Fruit fly (Drosophila melanogaster): ENCODE measurements around the gene Bet3.
A peak's percentile ranks its signal among the peaks of the same experiment; 100 is the strongest.

Gene Bet3

DNA sequence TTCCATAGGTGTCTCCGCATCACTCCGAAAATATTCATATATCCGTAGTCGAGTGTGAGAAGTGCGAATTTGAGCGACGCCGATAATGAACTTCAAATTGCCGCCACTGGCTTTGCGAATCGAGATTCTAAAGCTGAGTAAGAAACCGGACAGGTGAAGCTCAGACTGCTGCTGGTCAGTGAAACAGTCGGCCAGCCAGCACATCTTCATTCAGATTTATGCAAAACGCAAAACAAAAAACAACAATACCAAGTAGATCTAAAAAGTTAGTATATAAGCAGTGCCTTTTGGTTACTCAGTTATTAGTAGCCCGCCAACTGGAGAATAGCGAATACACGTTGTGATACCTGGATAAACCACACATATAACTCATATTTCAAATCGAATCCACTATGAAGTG is 37.6 kb downstream of the Bet3 start, which contains the start of gene Cpr67B:
Cpr67B (plus strand) TSS at position 301 of the 400 bp plus-strand sequence.
- TF ChIP-seq toe (GFP tag; optimal IDR thresholded peaks at IDR 0.05) (no peak), cic (GFP tag; optimal IDR thresholded peaks at IDR 0.05) (no peak), ovo (GFP tag; optimal IDR thresholded peaks at IDR 0.05) (no peak), CG1620 (GFP tag; optimal IDR thresholded peaks at IDR 0.05) (no peak)

DNA sequence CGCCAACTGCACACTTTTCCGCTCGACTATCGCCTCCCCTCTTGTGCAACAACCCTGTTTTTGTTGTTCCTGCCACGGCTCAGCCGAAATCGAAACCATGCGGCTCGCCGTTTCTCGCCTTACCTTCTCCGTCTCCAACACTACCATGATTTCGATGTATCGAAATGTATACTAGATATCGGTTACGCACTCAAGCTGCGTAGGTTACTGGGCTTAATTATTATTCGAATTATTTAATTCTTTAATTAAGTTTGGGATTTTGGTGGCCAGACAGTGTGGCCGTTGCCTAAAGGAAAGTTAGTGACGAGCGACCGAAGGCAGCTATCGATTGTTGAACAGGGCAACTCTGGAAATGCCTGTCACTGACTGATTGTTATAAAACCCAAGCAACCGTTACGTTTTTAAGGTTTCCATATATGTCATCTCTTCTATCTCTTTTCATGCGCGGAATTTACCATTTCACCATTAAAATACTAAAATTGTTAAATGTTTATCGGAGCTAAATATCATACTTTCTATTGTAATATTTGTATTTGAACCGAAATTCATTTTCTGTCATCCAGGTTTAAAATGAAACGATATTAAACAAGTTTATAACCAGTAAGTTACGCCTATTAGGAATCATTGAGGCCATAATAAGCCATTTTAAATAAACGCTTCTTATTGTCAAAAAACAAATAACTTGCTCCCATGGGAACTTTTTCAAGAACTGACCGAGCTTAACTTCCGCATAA is 39.7 kb downstream of the Bet3 start, which contains the start of gene eIF4E1:
eIF4E1 (minus strand) TSS at position 304 of the 734 bp plus-strand sequence.
- no peak for TF ChIP-seq CG33017 (tag; optimal IDR thresholded peaks at IDR 0.05)
- no peak for TF ChIP-seq Clk (GFP tag; optimal IDR thresholded peaks at IDR 0.05)
- TF ChIP-seq CG12768 (GFP tag; optimal IDR thresholded peaks at IDR 0.05), result no peak
- TF ChIP-seq Hr96 (GFP tag; optimal IDR thresholded peaks at IDR 0.05), result no peak
- TF ChIP-seq bab1 (GFP tag; optimal IDR thresholded peaks at IDR 0.05), result peak; percentile 9
- TF ChIP-seq CG7045 (GFP tag; optimal IDR thresholded peaks at IDR 0.05), result no peak
- TF ChIP-seq Crg-1 (GFP tag; optimal IDR thresholded peaks at IDR 0.05), result no peak
- TF ChIP-seq CG5204 (GFP tag; optimal IDR thresholded peaks at IDR 0.05), result no peak
- no peak for TF ChIP-seq CG11617 (GFP tag; optimal IDR thresholded peaks at IDR 0.05)
- no peak for TF ChIP-seq pad (GFP tag; optimal IDR thresholded peaks at IDR 0.05)
- no peak for TF ChIP-seq cnc (optimal IDR thresholded peaks at IDR 0.05)
- no peak for TF ChIP-seq cic (GFP tag; optimal IDR thresholded peaks at IDR 0.05)
- TF ChIP-seq tj (GFP tag; optimal IDR thresholded peaks at IDR 0.05), result peak; percentile 38
- TF ChIP-seq Mnt (GFP tag; optimal IDR thresholded peaks at IDR 0.05), result peak; percentile 78
- TF ChIP-seq kay (GFP tag; ENCODE audit: borderline replicate concordance), result peak; percentile 38
- TF ChIP-seq CG1620 (GFP tag; optimal IDR thresholded peaks at IDR 0.05), result no peak
- TF ChIP-seq ovo (GFP tag; optimal IDR thresholded peaks at IDR 0.05), result no peak
- peak; percentile 87 for TF ChIP-seq CG14711 (tag; optimal IDR thresholded peaks at IDR 0.05)
- TF ChIP-seq toe (GFP tag; optimal IDR thresholded peaks at IDR 0.05), result no peak
- no peak for TF ChIP-seq CG7101 (tag; optimal IDR thresholded peaks at IDR 0.05)

DNA sequence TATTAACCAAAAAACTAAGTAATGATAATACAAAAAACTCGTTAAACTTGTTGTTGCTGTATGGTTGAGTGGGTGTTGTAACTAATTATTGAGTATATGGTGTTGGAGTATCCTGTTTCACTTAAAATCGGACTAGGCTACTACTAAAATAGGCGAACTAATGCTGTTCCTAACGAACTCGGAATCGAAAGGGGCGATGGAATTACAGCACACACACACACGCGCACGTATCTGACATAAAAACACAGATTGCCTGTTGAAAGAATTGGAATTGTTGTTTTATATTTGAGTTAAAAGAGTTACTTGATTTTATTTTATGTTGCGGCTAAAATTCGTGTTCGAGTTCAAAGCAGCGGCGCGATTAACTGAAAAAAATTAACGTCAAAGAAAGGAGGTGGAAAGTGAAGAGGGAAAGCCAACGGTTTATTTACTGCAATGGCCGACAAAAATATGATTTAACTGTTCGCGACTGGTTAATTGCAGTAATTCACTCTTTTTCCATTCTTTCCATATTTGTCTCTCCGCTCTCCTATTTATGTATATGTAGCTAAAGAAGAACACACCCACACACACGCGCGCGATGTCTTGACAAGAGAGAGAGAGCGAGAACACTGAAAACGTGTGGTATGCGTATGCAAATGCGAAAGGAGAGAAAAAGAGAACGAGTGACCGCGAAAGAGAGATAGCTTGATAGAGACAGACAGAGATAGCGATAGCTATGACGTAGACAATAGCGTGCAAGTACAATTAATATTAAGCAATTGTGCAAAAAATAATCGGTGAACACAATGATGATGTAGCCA is 40.5 kb downstream of the Bet3 start:
- TF ChIP-seq CG1620 (GFP tag; optimal IDR thresholded peaks at IDR 0.05) (no peak), CG14711 (tag; optimal IDR thresholded peaks at IDR 0.05) (no peak), CG7045 (GFP tag; optimal IDR thresholded peaks at IDR 0.05) (no peak), pad (GFP tag; optimal IDR thresholded peaks at IDR 0.05) (peak; percentile 87), cic (GFP tag; optimal IDR thresholded peaks at IDR 0.05) (no peak), CG12768 (GFP tag; optimal IDR thresholded peaks at IDR 0.05) (peak; percentile 13), Clk (GFP tag; optimal IDR thresholded peaks at IDR 0.05) (no peak), ovo (GFP tag; optimal IDR thresholded peaks at IDR 0.05) (peak; percentile 93), tj (GFP tag; optimal IDR thresholded peaks at IDR 0.05) (peak; percentile 74), kay (GFP tag; ENCODE audit: borderline replicate concordance) (peak; percentile 96), toe (GFP tag; optimal IDR thresholded peaks at IDR 0.05) (no peak), bab1 (GFP tag; optimal IDR thresholded peaks at IDR 0.05) (no peak), CG33017 (tag; optimal IDR thresholded peaks at IDR 0.05) (no peak), Crg-1 (GFP tag; optimal IDR thresholded peaks at IDR 0.05) (no peak), Hr96 (GFP tag; optimal IDR thresholded peaks at IDR 0.05) (no peak)

DNA sequence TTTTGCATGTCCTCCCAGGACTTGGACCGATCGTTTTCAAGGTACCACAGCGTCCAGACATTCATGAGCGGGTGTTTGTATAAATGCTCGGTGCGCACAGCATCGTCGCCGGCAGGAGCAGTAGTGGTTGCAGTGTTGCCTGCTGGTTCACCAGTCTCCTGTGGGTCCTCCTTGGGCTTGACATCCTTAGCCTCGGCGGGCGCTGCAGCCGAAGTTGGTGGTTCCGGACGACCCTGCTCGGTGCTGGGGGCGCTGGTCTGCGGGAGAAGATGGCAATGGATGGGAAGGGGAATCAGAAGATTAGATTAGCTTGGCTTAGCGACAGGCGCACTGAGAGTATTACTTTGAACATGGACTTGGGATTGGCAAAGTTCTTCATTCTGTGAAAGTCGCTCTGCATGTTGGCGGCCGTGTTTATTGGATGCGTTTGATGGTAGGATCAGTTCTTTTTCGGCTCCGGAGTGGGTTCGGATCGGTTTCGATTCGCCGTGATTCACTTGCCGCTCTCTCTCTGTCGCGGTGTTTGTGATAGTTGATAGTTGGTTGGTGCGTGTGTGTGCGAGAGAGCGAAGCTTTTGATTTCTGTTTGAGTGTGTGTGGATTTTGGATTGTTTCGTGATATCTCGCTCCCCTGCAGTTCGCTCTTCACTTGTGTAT is 41.2 kb downstream of the Bet3 start:
- no peak for TF ChIP-seq CG1620 (GFP tag; optimal IDR thresholded peaks at IDR 0.05)
- TF ChIP-seq CG7101 (tag; optimal IDR thresholded peaks at IDR 0.05), result no peak
- no peak for TF ChIP-seq Mnt (GFP tag; optimal IDR thresholded peaks at IDR 0.05)
- TF ChIP-seq CG11617 (GFP tag; optimal IDR thresholded peaks at IDR 0.05), result no peak
- no peak for TF ChIP-seq toe (GFP tag; optimal IDR thresholded peaks at IDR 0.05)
- TF ChIP-seq ovo (GFP tag; optimal IDR thresholded peaks at IDR 0.05), result no peak
- TF ChIP-seq cnc (optimal IDR thresholded peaks at IDR 0.05), result no peak
- TF ChIP-seq CG14711 (tag; optimal IDR thresholded peaks at IDR 0.05), result no peak
- TF ChIP-seq Hr96 (GFP tag; optimal IDR thresholded peaks at IDR 0.05), result no peak
- TF ChIP-seq kay (GFP tag; ENCODE audit: borderline replicate concordance), result no peak
- TF ChIP-seq cic (GFP tag; optimal IDR thresholded peaks at IDR 0.05), result no peak
- TF ChIP-seq CG12768 (GFP tag; optimal IDR thresholded peaks at IDR 0.05), result no peak
- no peak for TF ChIP-seq Crg-1 (GFP tag; optimal IDR thresholded peaks at IDR 0.05)
- no peak for TF ChIP-seq pad (GFP tag; optimal IDR thresholded peaks at IDR 0.05)
- no peak for TF ChIP-seq tj (GFP tag; optimal IDR thresholded peaks at IDR 0.05)

DNA sequence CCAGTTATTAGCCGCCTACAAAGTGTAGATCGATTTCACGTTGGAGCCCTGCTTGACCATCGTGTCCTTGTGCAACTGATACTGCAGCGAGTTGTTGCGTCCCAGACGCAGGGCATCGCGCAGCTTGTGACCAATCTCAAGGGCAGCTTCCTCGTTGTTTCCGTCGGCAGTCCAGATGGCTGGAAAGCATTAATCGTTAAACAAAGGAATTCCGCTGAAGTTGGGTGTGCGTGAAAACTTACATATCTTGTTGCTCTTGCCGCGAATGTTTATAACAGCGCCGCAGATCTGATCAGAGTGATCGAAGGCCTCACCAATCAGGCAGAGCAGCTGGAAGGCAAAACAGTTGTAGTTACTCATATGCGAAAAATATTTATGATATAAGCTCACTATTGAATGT is 42.2 kb downstream of the Bet3 start:
- TF ChIP-seq Mnt (GFP tag; optimal IDR thresholded peaks at IDR 0.05), result no peak
- no peak for TF ChIP-seq tj (GFP tag; optimal IDR thresholded peaks at IDR 0.05)
- TF ChIP-seq ovo (GFP tag; optimal IDR thresholded peaks at IDR 0.05), result no peak
- no peak for TF ChIP-seq pad (GFP tag; optimal IDR thresholded peaks at IDR 0.05)
- TF ChIP-seq CG33017 (tag; optimal IDR thresholded peaks at IDR 0.05), result no peak
- TF ChIP-seq CG7101 (tag; optimal IDR thresholded peaks at IDR 0.05), result no peak
- no peak for TF ChIP-seq CG5204 (GFP tag; optimal IDR thresholded peaks at IDR 0.05)
- no peak for TF ChIP-seq toe (GFP tag; optimal IDR thresholded peaks at IDR 0.05)
- no peak for TF ChIP-seq CG7045 (GFP tag; optimal IDR thresholded peaks at IDR 0.05)
- no peak for TF ChIP-seq kay (GFP tag; ENCODE audit: borderline replicate concordance)
- TF ChIP-seq cic (GFP tag; optimal IDR thresholded peaks at IDR 0.05), result no peak
- TF ChIP-seq CG12768 (GFP tag; optimal IDR thresholded peaks at IDR 0.05), result no peak
- TF ChIP-seq Clk (GFP tag; optimal IDR thresholded peaks at IDR 0.05), result no peak
- no peak for TF ChIP-seq bab1 (GFP tag; optimal IDR thresholded peaks at IDR 0.05)
- TF ChIP-seq CG1620 (GFP tag; optimal IDR thresholded peaks at IDR 0.05), result no peak

Measured in whole organism, adult.